Worm (Caenorhabditis elegans) whole organism, L1 larva: ENCODE measurements around the gene nsph-1.1.

Experiments used
- C04F5.9 ChIP-seq: sonication (generic microtip); optimal IDR thresholded peaks from 2 replicates; lab custom pipeline; 2016; ENCODE audit warnings: missing genetic modification characterization, missing compliant biosample characterization
- C16A3.4 ChIP-seq: fragments of 150-350 bp; optimal IDR thresholded peaks from 2 replicates; lab custom pipeline; 2014; ENCODE audit warnings: missing biosample characterization, missing genetic modification characterization
- F16B12.6 ChIP-seq: fragments of 150-350 bp; optimal IDR thresholded peaks from 2 replicates; lab custom pipeline; 2014; ENCODE audit warnings: missing biosample characterization, missing genetic modification characterization
- Y116A8C.19 ChIP-seq: sonication (generic microtip); optimal IDR thresholded peaks from 2 replicates; lab custom pipeline; 2016; ENCODE audit warnings: missing compliant biosample characterization, missing genetic modification characterization, borderline replicate concordance
- aha-1 ChIP-seq: fragments of 150-350 bp; optimal IDR thresholded peaks from 2 replicates; lab custom pipeline; 2014; ENCODE audit warnings: missing biosample characterization, missing genetic modification characterization
- alr-1 ChIP-seq: fragments of 200-800 bp; sonication (Bioruptor generic); optimal IDR thresholded peaks from 2 replicates; lab custom pipeline; 2018; ENCODE audit warnings: borderline replicate concordance, mild to moderate bottlenecking, missing genetic modification characterization, missing compliant biosample characterization
- ceh-63 ChIP-seq: fragments of 200-800 bp; sonication (Bioruptor generic); optimal IDR thresholded peaks from 2 replicates; lab custom pipeline; 2018; ENCODE audit warnings: mild to moderate bottlenecking, missing genetic modification characterization, missing compliant biosample characterization
- ceh-8 ChIP-seq: fragments of 200-800 bp; sonication (Bioruptor generic); optimal IDR thresholded peaks from 2 replicates; lab custom pipeline; 2018; ENCODE audit warnings: mild to moderate bottlenecking, missing genetic modification characterization, moderate library complexity, missing compliant biosample characterization
- ceh-82 ChIP-seq, 3 experiments: fragments of 150-350 bp in 1 of 3; sonication (generic microtip) in 2 of 3; optimal IDR thresholded peaks; 2 replicates each; lab custom pipeline; 2014 to 2017; ENCODE audit warnings: missing biosample characterization in 3 of 3, missing genetic modification characterization in 3 of 3
- ceh-88 ChIP-seq: fragments of 200-800 bp; sonication (Bioruptor generic); IDR thresholded peaks from 2 replicates; pipeline ENCODE4 v1.3.6; 2022; ENCODE audit warnings: missing genetic modification characterization, missing compliant biosample characterization
- ceh-90 ChIP-seq: sonication (generic microtip); optimal IDR thresholded peaks from 2 replicates; lab custom pipeline; 2016; ENCODE audit warnings: missing genetic modification characterization, missing compliant biosample characterization
- dsc-1 ChIP-seq: sonication (generic microtip); optimal IDR thresholded peaks from 2 replicates; lab custom pipeline; 2016; ENCODE audit warnings: mild to moderate bottlenecking, missing genetic modification characterization, missing compliant biosample characterization
- efl-1 ChIP-seq, 4 experiments: fragments of 150-350 bp; optimal IDR thresholded peaks in 3 of 4; peaks in 1 of 4; 1 replicate in 1 of 4; 2 replicates in 3 of 4; lab custom pipeline; 2014; ENCODE audit warnings: missing biosample characterization in 2 of 4, missing genetic modification characterization in 2 of 4, missing genetic modification reagents in 2 of 4
- efl-3 ChIP-seq: fragments of 200-800 bp; sonication (Bioruptor generic); optimal IDR thresholded peaks from 2 replicates; lab custom pipeline; 2018; ENCODE audit warnings: mild to moderate bottlenecking, missing genetic modification characterization, missing compliant biosample characterization
- egl-13 ChIP-seq: sonication (generic microtip); optimal IDR thresholded peaks from 2 replicates; lab custom pipeline; 2016; ENCODE audit warnings: missing genotype, missing genetic modification reagents, missing genetic modification characterization, missing compliant biosample characterization
- elt-2 ChIP-seq: sonication (generic microtip); optimal IDR thresholded peaks from 2 replicates; lab custom pipeline; 2016; ENCODE audit warnings: missing genetic modification characterization, mild to moderate bottlenecking, inconsistent platforms, missing compliant biosample characterization, missing genetic modification reagents
- ets-5 ChIP-seq: fragments of 200-800 bp; sonication (Bioruptor generic); IDR thresholded peaks from 2 replicates; pipeline ENCODE4 v1.3.6; 2022; ENCODE audit warnings: missing genetic modification characterization, missing compliant biosample characterization
- fkh-4 ChIP-seq: sonication (generic microtip); optimal IDR thresholded peaks from 2 replicates; lab custom pipeline; 2016; ENCODE audit warnings: missing compliant biosample characterization, missing genetic modification characterization, borderline replicate concordance
- fkh-8 ChIP-seq: sonication (generic microtip); optimal IDR thresholded peaks from 2 replicates; lab custom pipeline; 2016; ENCODE audit warnings: mild to moderate bottlenecking, missing genetic modification characterization, missing compliant biosample characterization
- fos-1 ChIP-seq: fragments of 150-350 bp; optimal IDR thresholded peaks from 2 replicates; lab custom pipeline; 2014; ENCODE audit warnings: missing biosample characterization, missing genetic modification characterization
- grh-1 ChIP-seq: fragments of 200-800 bp; sonication (Bioruptor generic); IDR thresholded peaks from 2 replicates; pipeline ENCODE4 v1.3.6; 2022; ENCODE audit warnings: missing genetic modification reagents, missing genetic modification characterization, missing compliant biosample characterization
- hlh-4 ChIP-seq: sonication (generic microtip); optimal IDR thresholded peaks from 2 replicates; lab custom pipeline; 2016; ENCODE audit warnings: mild to moderate bottlenecking, missing genetic modification characterization, missing compliant biosample characterization
- hpl-2 ChIP-seq: fragments of 150-350 bp; optimal IDR thresholded peaks from 2 replicates; lab custom pipeline; 2014; ENCODE audit warnings: missing biosample characterization, missing genetic modification reagents, missing genetic modification characterization
- irx-1 ChIP-seq: sonication (generic microtip); optimal IDR thresholded peaks from 2 replicates; lab custom pipeline; 2016; ENCODE audit warnings: missing genetic modification characterization, missing compliant biosample characterization
- lin-14 ChIP-seq: fragments of 200-800 bp; sonication (Bioruptor generic); optimal IDR thresholded peaks from 2 replicates; lab custom pipeline; 2018; ENCODE audit warnings: mild to moderate bottlenecking, missing genetic modification characterization, moderate library complexity, missing compliant biosample characterization
- lin-39 ChIP-seq: fragments of 150-350 bp; optimal IDR thresholded peaks from 2 replicates; lab custom pipeline; 2014; ENCODE audit warnings: missing biosample characterization, missing genetic modification reagents, missing genetic modification characterization
- lsy-2 ChIP-seq, 2 experiments: fragments of 150-350 bp; optimal IDR thresholded peaks; 2 replicates each; lab custom pipeline; 2014; ENCODE audit warnings: missing biosample characterization in 2 of 2, missing genetic modification characterization in 2 of 2
- mdl-1 ChIP-seq, 2 experiments: fragments of 150-350 bp; optimal IDR thresholded peaks; 2 replicates each; lab custom pipeline; 2014 to 2017; ENCODE audit warnings: missing biosample characterization in 2 of 2, missing genetic modification characterization in 2 of 2, inconsistent platforms in 1 of 2
- mef-2 ChIP-seq: fragments of 150-350 bp; optimal IDR thresholded peaks from 2 replicates; lab custom pipeline; 2014; ENCODE audit warnings: missing biosample characterization, missing genetic modification characterization
- mep-1 ChIP-seq: fragments of 150-350 bp; optimal IDR thresholded peaks from 2 replicates; lab custom pipeline; 2014; ENCODE audit warnings: missing biosample characterization, missing genetic modification characterization
- nhr-11 ChIP-seq: fragments of 150-350 bp; optimal IDR thresholded peaks from 2 replicates; lab custom pipeline; 2014; ENCODE audit warnings: missing biosample characterization, missing genetic modification characterization
- nhr-12 ChIP-seq: sonication (generic microtip); optimal IDR thresholded peaks from 2 replicates; lab custom pipeline; 2017; ENCODE audit warnings: missing biosample characterization, missing genetic modification characterization
- nhr-19 ChIP-seq: fragments of 200-800 bp; sonication (Bioruptor generic); conservative IDR thresholded peaks from 2 replicates; pipeline ENCODE4 v1.3.6; 2022; ENCODE audit warnings: missing genetic modification characterization, missing compliant biosample characterization
- nhr-237 ChIP-seq: fragments of 150-350 bp; optimal IDR thresholded peaks from 2 replicates; lab custom pipeline; 2014; ENCODE audit warnings: missing biosample characterization, missing genetic modification characterization
- nhr-71 ChIP-seq: sonication (generic microtip); optimal IDR thresholded peaks from 2 replicates; lab custom pipeline; 2016; ENCODE audit warnings: mild to moderate bottlenecking, missing genetic modification characterization, moderate library complexity, missing compliant biosample characterization
- nhr-76 ChIP-seq: sonication (generic microtip); optimal IDR thresholded peaks from 2 replicates; lab custom pipeline; 2017; ENCODE audit warnings: missing biosample characterization, missing genetic modification characterization
- nhr-84 ChIP-seq: sonication (generic microtip); optimal IDR thresholded peaks from 2 replicates; lab custom pipeline; 2017; ENCODE audit warnings: missing biosample characterization, missing genetic modification characterization
- pag-3 ChIP-seq: sonication (generic microtip); optimal IDR thresholded peaks from 2 replicates; lab custom pipeline; 2017; ENCODE audit warnings: missing genetic modification characterization, mild to moderate bottlenecking, missing compliant biosample characterization, antibody characterized with exemption, borderline replicate concordance; ENCODE audit not compliant: insufficient read depth
- rnt-1 ChIP-seq: sonication (generic microtip); optimal IDR thresholded peaks from 2 replicates; lab custom pipeline; 2016; ENCODE audit warnings: mild to moderate bottlenecking, missing genetic modification characterization, moderate library complexity, missing compliant biosample characterization
- snpc-4 ChIP-seq: fragments of 150-350 bp; optimal IDR thresholded peaks from 2 replicates; lab custom pipeline; 2014; ENCODE audit warnings: missing biosample characterization, missing genetic modification characterization
- snu-23 ChIP-seq: sonication (generic microtip); optimal IDR thresholded peaks from 2 replicates; lab custom pipeline; 2016; ENCODE audit warnings: missing genetic modification characterization, missing compliant biosample characterization
- sox-4 ChIP-seq: sonication (generic microtip); optimal IDR thresholded peaks from 2 replicates; lab custom pipeline; 2016; ENCODE audit warnings: missing genetic modification characterization, missing compliant biosample characterization
- sptf-1 ChIP-seq: fragments of 150-350 bp; optimal IDR thresholded peaks from 2 replicates; lab custom pipeline; 2014; ENCODE audit warnings: missing biosample characterization, missing genetic modification characterization
- swsn-7 ChIP-seq: sonication (generic microtip); optimal IDR thresholded peaks from 2 replicates; lab custom pipeline; 2016; ENCODE audit warnings: missing genetic modification characterization, missing compliant biosample characterization
- tlp-1 ChIP-seq: fragments of 150-350 bp; optimal IDR thresholded peaks from 2 replicates; lab custom pipeline; 2014; ENCODE audit warnings: missing biosample characterization, missing genetic modification characterization
- unc-130 ChIP-seq: fragments of 150-350 bp; optimal IDR thresholded peaks from 2 replicates; lab custom pipeline; 2017; ENCODE audit warnings: missing biosample characterization, missing genetic modification characterization, inconsistent platforms
- unc-30 ChIP-seq: sonication (generic microtip); optimal IDR thresholded peaks from 2 replicates; lab custom pipeline; 2017; ENCODE audit warnings: missing biosample characterization, missing genetic modification characterization
- unc-98 ChIP-seq: fragments of 200-800 bp; sonication (Bioruptor generic); IDR thresholded peaks from 2 replicates; pipeline ENCODE4 v1.3.6; 2022; ENCODE audit warnings: missing genetic modification characterization, missing compliant biosample characterization
- zag-1 ChIP-seq: fragments of 150-350 bp; optimal IDR thresholded peaks from 2 replicates; lab custom pipeline; 2014; ENCODE audit warnings: missing biosample characterization, missing genetic modification characterization
- ztf-4 ChIP-seq: fragments of 150-350 bp; optimal IDR thresholded peaks from 2 replicates; lab custom pipeline; 2014; ENCODE audit warnings: missing biosample characterization, missing genetic modification characterization

nsph-1.1 gene

DNA sequence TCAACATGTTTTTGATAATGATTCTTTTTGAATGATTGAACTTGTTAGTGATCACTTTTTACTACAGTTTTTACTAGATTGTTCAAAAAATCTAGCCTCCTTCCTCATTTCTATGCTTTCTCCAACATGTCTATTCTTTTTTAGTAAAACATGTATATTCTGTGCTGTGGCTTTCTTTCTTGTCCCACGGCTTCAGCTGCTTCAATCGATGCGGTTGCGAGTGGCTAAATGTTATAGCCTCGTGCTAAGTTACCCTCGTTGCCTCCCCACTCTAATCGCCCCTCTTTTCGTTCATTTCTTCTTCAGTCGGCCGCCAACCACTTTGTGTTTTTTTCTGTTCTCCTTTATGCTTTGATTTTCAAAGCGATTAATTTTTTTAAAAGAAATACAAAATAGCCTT is 19.3 kb downstream of the nsph-1.1 start:
- peak; percentile 15 for TF ChIP-seq fkh-8
- peak; percentile 10 for TF ChIP-seq nhr-71 (tag; lab: Kevin White, UChicago)
- TF ChIP-seq ceh-82 (tag; optimal IDR thresholded peaks at IDR 0.05; lab: Kevin White, UChicago) = peak in 2 of 3 experiments; percentile 4 to 54
- TF ChIP-seq snu-23 = peak; percentile 3
- peak in 1 of 2 experiments; percentile 13 for TF ChIP-seq lsy-2 (tag; optimal IDR thresholded peaks at IDR 0.05; lab: Kevin White, UChicago)
- TF ChIP-seq lin-14 (GFP tag; lab: Kevin White, UChicago) = peak; percentile 65
- no peak for TF ChIP-seq C16A3.4 (tag; lab: Kevin White, UChicago)
- TF ChIP-seq lin-39 = no peak
- peak; percentile 17 for TF ChIP-seq dsc-1 (tag; lab: Kevin White, UChicago)
- TF ChIP-seq aha-1 = no peak
- TF ChIP-seq swsn-7 (tag; lab: Kevin White, UChicago) = peak; percentile 19

DNA sequence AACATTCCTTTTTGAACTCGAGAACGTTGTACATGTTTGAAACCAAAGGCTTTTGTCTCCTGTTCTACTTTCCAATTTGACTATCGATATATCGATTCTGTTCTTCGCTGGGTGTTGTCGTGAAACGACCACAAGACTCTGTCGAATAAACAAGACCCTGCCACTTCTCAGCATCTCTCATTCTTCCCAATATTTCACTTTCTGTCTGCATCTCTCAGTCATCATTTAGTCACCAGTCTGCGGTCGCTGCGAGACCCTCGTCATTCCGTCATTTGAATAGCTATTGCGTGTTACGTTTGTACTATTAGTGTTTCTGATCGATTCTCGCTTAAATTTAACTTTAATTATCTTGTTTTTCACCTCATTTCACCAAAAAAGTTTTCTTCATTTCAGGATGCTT is 20.8 kb downstream of the nsph-1.1 start:
- TF ChIP-seq unc-30 (tag; lab: Kevin White, UChicago) (no peak), mdl-1 (tag; optimal IDR thresholded peaks at IDR 0.05; lab: Kevin White, UChicago) (peak in 1 of 2 experiments; percentile 94), ceh-8 (GFP tag; lab: Kevin White, UChicago) (peak; percentile 94), ceh-90 (no peak), lsy-2 (tag; optimal IDR thresholded peaks at IDR 0.05; lab: Kevin White, UChicago) (peak; percentile 93 to 94), mep-1 (peak; percentile 98), aha-1 (peak; percentile 7), hpl-2 (GFP tag; lab: Kevin White, UChicago) (peak; percentile 86), nhr-19 (GFP tag; lab: Robert Waterston, UW) (peak; percentile 96), efl-3 (GFP tag; lab: Kevin White, UChicago) (no peak), unc-98 (no peak), mef-2 (tag; lab: Kevin White, UChicago) (peak; percentile 66), irx-1 (tag; lab: Kevin White, UChicago) (peak; percentile 94), nhr-76 (tag; lab: Kevin White, UChicago) (no peak), sox-4 (peak; percentile 85), ceh-82 (tag; optimal IDR thresholded peaks at IDR 0.05; lab: Kevin White, UChicago) (peak; percentile 75 to 89 (median 82)), elt-2 (peak; percentile 82), nhr-71 (tag; lab: Kevin White, UChicago) (peak; percentile 99), nhr-11 (tag; lab: Kevin White, UChicago) (peak; percentile 94), sptf-1 (tag; lab: Kevin White, UChicago) (no peak), C16A3.4 (tag; lab: Kevin White, UChicago) (peak; percentile 93), tlp-1 (tag; lab: Kevin White, UChicago) (no peak), efl-1 (optimal IDR thresholded peaks at IDR 0.05; lab: Kevin White, UChicago) (peak; percentile 90 to 93), efl-1 (GFP tag; optimal IDR thresholded peaks at IDR 0.05 in 1 of 2; lab: Kevin White, UChicago) (peak; percentile 78 to 98), ceh-63 (GFP tag; lab: Kevin White, UChicago) (peak; percentile 18), nhr-84 (tag; lab: Kevin White, UChicago) (no peak), hlh-4 (tag; lab: Kevin White, UChicago) (no peak), lin-39 (peak; percentile 87), ztf-4 (tag; lab: Kevin White, UChicago) (peak; percentile 97), Y116A8C.19 (peak; percentile 33), nhr-12 (tag; lab: Kevin White, UChicago) (no peak), nhr-237 (tag; lab: Kevin White, UChicago) (peak; percentile 89), F16B12.6 (tag; lab: Kevin White, UChicago) (peak; percentile 61), C04F5.9 (tag; lab: Kevin White, UChicago) (peak; percentile 78), egl-13 (tag; lab: Kevin White, UChicago) (peak; percentile 93), ets-5 (GFP tag; lab: Robert Waterston, UW) (no peak), alr-1 (tag; lab: Kevin White, UChicago) (no peak), fkh-4 (peak; percentile 82), zag-1 (peak; percentile 5), snpc-4 (tag; lab: Kevin White, UChicago) (peak; percentile 68), rnt-1 (peak; percentile 94), ceh-88 (peak; percentile 92), unc-130 (tag; lab: Kevin White, UChicago) (peak; percentile 98), fos-1 (tag; lab: Kevin White, UChicago) (peak; percentile 90), pag-3 (no peak), grh-1 (GFP tag; lab: Robert Waterston, UW) (peak; percentile 95)
